Fruit fly (Drosophila melanogaster) whole organism, embryonic: ENCODE measurements around the gene CG9173.
A peak's percentile ranks its signal among the peaks of the same experiment; 100 is the strongest.

ENCODE experiments used
- Atf-2 ChIP-seq: fragments of 200-800 bp; sonication (Bioruptor generic); optimal IDR thresholded peaks from 2 replicates; lab custom pipeline; 2016; ENCODE audit warnings: missing biosample characterization, missing genetic modification characterization
- CG11456 ChIP-seq: fragments of 200-800 bp; sonication (Bioruptor generic); IDR thresholded peaks from 3 replicates; pipeline ENCODE4 v1.3.6; 2022; ENCODE audit warnings: missing biosample characterization, missing genetic modification characterization
- CG12769 ChIP-seq: fragments of 200-800 bp; sonication (Bioruptor generic); optimal IDR thresholded peaks from 2 replicates; lab custom pipeline; 2019; ENCODE audit warnings: missing biosample characterization, mild to moderate bottlenecking, missing genetic modification characterization, moderate library complexity
- CG14441 ChIP-seq: fragments of 200-800 bp; sonication (Bioruptor generic); IDR thresholded peaks from 2 replicates; pipeline ENCODE4 v1.3.6; 2022; ENCODE audit warnings: missing biosample characterization, missing genetic modification characterization
- CG14667 ChIP-seq: fragments of 200-800 bp; sonication (Bioruptor generic); IDR thresholded peaks from 2 replicates; pipeline ENCODE4 v1.3.6; 2022; ENCODE audit warnings: missing biosample characterization, missing genetic modification characterization
- CG15696 ChIP-seq: fragments of 200-800 bp; sonication (Bioruptor generic); optimal IDR thresholded peaks from 2 replicates; lab custom pipeline; 2019; ENCODE audit warnings: missing biosample characterization, mild to moderate bottlenecking, missing genetic modification characterization, moderate library complexity
- CG1647 ChIP-seq: fragments of 200-800 bp; sonication (Bioruptor generic); optimal IDR thresholded peaks from 3 replicates; lab custom pipeline; 2016; ENCODE audit warnings: missing biosample characterization, missing genetic modification characterization
- CG16813 ChIP-seq: fragments of 200-800 bp; sonication (Bioruptor generic); IDR thresholded peaks from 3 replicates; pipeline ENCODE4 v1.3.6; 2022; ENCODE audit warnings: missing biosample characterization, missing genetic modification characterization; ENCODE audit not compliant: partially characterized antibody
- CG17186 ChIP-seq: fragments of 200-800 bp; sonication (Bioruptor generic); optimal IDR thresholded peaks from 3 replicates; lab custom pipeline; 2017; ENCODE audit warnings: missing biosample characterization, missing genetic modification reagents, missing genetic modification characterization
- CG17829 ChIP-seq: fragments of 200-800 bp; optimal IDR thresholded peaks from 2 replicates; lab custom pipeline; 2019; ENCODE audit warnings: missing biosample characterization, mild to moderate bottlenecking, missing genetic modification characterization, moderate library complexity
- CG2678 ChIP-seq: fragments of 200-800 bp; sonication (Bioruptor generic); optimal IDR thresholded peaks from 3 replicates; lab custom pipeline; 2019; ENCODE audit warnings: missing biosample characterization, mild to moderate bottlenecking, missing genetic modification characterization, moderate library complexity
- CG3163 ChIP-seq: fragments of 200-800 bp; sonication (Bioruptor generic); optimal IDR thresholded peaks from 3 replicates; lab custom pipeline; 2016; ENCODE audit warnings: missing biosample characterization, missing genetic modification characterization
- CG33557 ChIP-seq: fragments of 200-800 bp; sonication (Bioruptor generic); optimal IDR thresholded peaks from 2 replicates; lab custom pipeline; 2019; ENCODE audit warnings: missing biosample characterization, mild to moderate bottlenecking, missing genetic modification characterization, moderate library complexity
- CG7271 ChIP-seq: fragments of 200-800 bp; sonication (Bioruptor generic); optimal IDR thresholded peaks from 2 replicates; lab custom pipeline; 2018; ENCODE audit warnings: missing biosample characterization, mild to moderate bottlenecking, missing genetic modification characterization, moderate library complexity
- CG7928 ChIP-seq: fragments of 200-800 bp; sonication (Bioruptor generic); optimal IDR thresholded peaks from 2 replicates; lab custom pipeline; 2017; ENCODE audit warnings: missing biosample characterization, mild to moderate bottlenecking, missing genetic modification characterization
- CG8478 ChIP-seq: fragments of >200 bp; optimal IDR thresholded peaks from 2 replicates; lab custom pipeline; 2018
- CG9609 ChIP-seq: fragments of 200-800 bp; sonication (Bioruptor generic); optimal IDR thresholded peaks from 3 replicates; lab custom pipeline; 2016; ENCODE audit warnings: missing biosample characterization, missing genetic modification characterization
- Chrac-16 ChIP-seq: fragments of 200-800 bp; sonication (Bioruptor generic); optimal IDR thresholded peaks from 3 replicates; lab custom pipeline; 2016; ENCODE audit warnings: missing biosample characterization, missing genetic modification characterization
- D19A ChIP-seq: fragments of 200-800 bp; optimal IDR thresholded peaks from 3 replicates; lab custom pipeline; 2019; ENCODE audit warnings: missing biosample characterization, mild to moderate bottlenecking, missing genetic modification characterization, moderate library complexity
- Dfd ChIP-seq, 2 experiments: fragments of >200 bp; optimal IDR thresholded peaks; 2 replicates each; lab custom pipeline; 2017; ENCODE audit warnings: missing biosample characterization in 2 of 2, missing genetic modification characterization in 2 of 2
- Dip2 ChIP-seq: fragments of 200-800 bp; sonication (Bioruptor generic); IDR thresholded peaks from 2 replicates; pipeline ENCODE4 v1.3.6; 2022; ENCODE audit warnings: missing biosample characterization, missing genetic modification characterization
- Drgx ChIP-seq: fragments of 200-800 bp; sonication (Bioruptor generic); IDR thresholded peaks from 2 replicates; pipeline ENCODE4 v1.3.6; 2022; ENCODE audit warnings: missing biosample characterization, missing genetic modification characterization
- ERR ChIP-seq: fragments of 200-800 bp; sonication (Bioruptor generic); optimal IDR thresholded peaks from 2 replicates; lab custom pipeline; 2016; ENCODE audit warnings: missing biosample characterization, missing genetic modification characterization
- GATAe ChIP-seq: fragments of 200-800 bp; sonication (Bioruptor generic); conservative IDR thresholded peaks from 2 replicates; pipeline ENCODE4 v1.3.6; 2022; ENCODE audit warnings: missing biosample characterization, missing genetic modification characterization
- Gug ChIP-seq: fragments of 200-800 bp; sonication (Bioruptor generic); IDR thresholded peaks from 4 replicates; pipeline ENCODE4 v1.3.6; 2022; ENCODE audit warnings: missing biosample characterization, missing genetic modification characterization
- Lim3 ChIP-seq: fragments of 200-800 bp; sonication (Bioruptor generic); IDR thresholded peaks from 2 replicates; pipeline ENCODE4 v1.3.6; 2022; ENCODE audit warnings: missing biosample characterization, missing genetic modification characterization
- MESR4 ChIP-seq: fragments of 200-800 bp; sonication (Bioruptor generic); optimal IDR thresholded peaks from 2 replicates; lab custom pipeline; 2018; ENCODE audit warnings: missing biosample characterization, mild to moderate bottlenecking, missing genetic modification characterization, moderate library complexity
- Max ChIP-seq: fragments of 200-800 bp; sonication (Bioruptor generic); optimal IDR thresholded peaks from 2 replicates; lab custom pipeline; 2016; ENCODE audit warnings: missing biosample characterization, mild to moderate bottlenecking, missing genetic modification characterization
- NFAT ChIP-seq: fragments of 200-800 bp; sonication (Bioruptor generic); IDR thresholded peaks from 2 replicates; pipeline ENCODE4 v1.3.6; 2022; ENCODE audit warnings: missing biosample characterization, missing genetic modification characterization
- Nf-YB ChIP-seq: fragments of 200-800 bp; sonication (Bioruptor generic); optimal IDR thresholded peaks from 3 replicates; lab custom pipeline; 2019; ENCODE audit warnings: missing biosample characterization, mild to moderate bottlenecking, missing genetic modification characterization, moderate library complexity
- Rx ChIP-seq: fragments of 200-800 bp; sonication (Bioruptor generic); IDR thresholded peaks from 2 replicates; pipeline ENCODE4 v1.3.6; 2022; ENCODE audit warnings: missing biosample characterization, missing genetic modification characterization
- Sox102F ChIP-seq: fragments of 200-800 bp; sonication (Bioruptor generic); optimal IDR thresholded peaks from 2 replicates; lab custom pipeline; 2018; ENCODE audit warnings: missing biosample characterization, mild to moderate bottlenecking, missing genetic modification characterization, moderate library complexity
- ac ChIP-seq: fragments of 200-800 bp; sonication (Bioruptor generic); optimal IDR thresholded peaks from 3 replicates; lab custom pipeline; 2017; ENCODE audit warnings: missing biosample characterization, mild to moderate bottlenecking, missing genetic modification characterization
- cato ChIP-seq: fragments of 200-800 bp; sonication (Bioruptor generic); optimal IDR thresholded peaks from 2 replicates; lab custom pipeline; 2016; ENCODE audit warnings: missing biosample characterization, missing genetic modification characterization, borderline replicate concordance
- crc ChIP-seq: fragments of 200-800 bp; sonication (Bioruptor generic); optimal IDR thresholded peaks from 2 replicates; lab custom pipeline; 2016; ENCODE audit warnings: missing biosample characterization, missing genetic modification characterization
- fru ChIP-seq: fragments of >200 bp; optimal IDR thresholded peaks from 2 replicates; lab custom pipeline; 2017
- gem ChIP-seq: fragments of 200-800 bp; sonication (Bioruptor generic); optimal IDR thresholded peaks from 2 replicates; lab custom pipeline; 2019; ENCODE audit warnings: missing biosample characterization, mild to moderate bottlenecking, missing genetic modification characterization, moderate library complexity
- grau ChIP-seq: fragments of 200-800 bp; optimal IDR thresholded peaks from 3 replicates; lab custom pipeline; 2019; ENCODE audit warnings: missing biosample characterization, mild to moderate bottlenecking, missing genetic modification characterization, moderate library complexity
- hb ChIP-seq: fragments of 200-800 bp; sonication (Bioruptor generic); IDR thresholded peaks from 3 replicates; pipeline ENCODE4 v1.3.6; 2022; ENCODE audit warnings: missing biosample characterization, missing genetic modification characterization; ENCODE audit not compliant: partially characterized antibody
- insv ChIP-seq, 2 experiments: fragments of 200-800 bp; sonication (Bioruptor generic); optimal IDR thresholded peaks; 3 replicates each; lab custom pipeline; 2016 to 2018; ENCODE audit warnings: missing biosample characterization in 2 of 2, missing genetic modification characterization in 2 of 2
- knrl ChIP-seq: fragments of 200-800 bp; sonication (Bioruptor generic); IDR thresholded peaks from 3 replicates; pipeline ENCODE4 v1.3.6; 2022; ENCODE audit warnings: missing biosample characterization, missing genetic modification characterization; ENCODE audit not compliant: partially characterized antibody
- pita ChIP-seq: fragments of 200-800 bp; sonication (Bioruptor generic); optimal IDR thresholded peaks from 2 replicates; lab custom pipeline; 2017; ENCODE audit warnings: missing biosample characterization, mild to moderate bottlenecking, missing genetic modification characterization
- pzg ChIP-seq: fragments of 200-800 bp; sonication (Bioruptor generic); optimal IDR thresholded peaks from 3 replicates; lab custom pipeline; 2018; ENCODE audit warnings: missing biosample characterization, mild to moderate bottlenecking, missing genetic modification characterization, moderate library complexity
- ranshi ChIP-seq: fragments of 200-800 bp; sonication (Bioruptor generic); IDR thresholded peaks from 2 replicates; pipeline ENCODE4 v1.3.6; 2022; ENCODE audit warnings: missing biosample characterization, missing genetic modification characterization
- row ChIP-seq: fragments of 200-800 bp; sonication (Bioruptor generic); IDR thresholded peaks from 3 replicates; pipeline ENCODE4 v1.3.6; 2022; ENCODE audit warnings: missing biosample characterization, missing genetic modification characterization
- run ChIP-seq: fragments of 200-800 bp; sonication (Bioruptor generic); optimal IDR thresholded peaks from 3 replicates; lab custom pipeline; 2018; ENCODE audit warnings: missing biosample characterization, mild to moderate bottlenecking, missing genetic modification characterization
- sc ChIP-seq, 3 experiments: fragments of >200 bp in 2 of 3; fragments of 200-800 bp in 1 of 3; sonication (Bioruptor generic) in 1 of 3; optimal IDR thresholded peaks; 2 replicates in 2 of 3; 3 replicates in 1 of 3; lab custom pipeline; 2017; ENCODE audit warnings: mild to moderate bottlenecking in 1 of 3, missing biosample characterization in 1 of 3, missing genetic modification characterization in 1 of 3, missing genetic modification reagents in 1 of 3
- slp2 ChIP-seq: fragments of 200-800 bp; sonication (Bioruptor generic); optimal IDR thresholded peaks from 2 replicates; lab custom pipeline; 2016; ENCODE audit warnings: missing biosample characterization, missing genetic modification characterization
- trem ChIP-seq: fragments of 200-800 bp; optimal IDR thresholded peaks from 3 replicates; lab custom pipeline; 2019; ENCODE audit warnings: missing biosample characterization, mild to moderate bottlenecking, missing genetic modification characterization, moderate library complexity
- tup ChIP-seq: fragments of 200-800 bp; sonication (Bioruptor generic); optimal IDR thresholded peaks from 2 replicates; lab custom pipeline; 2016; ENCODE audit warnings: missing biosample characterization, mild to moderate bottlenecking, missing genetic modification characterization, moderate library complexity
- unpg ChIP-seq: fragments of 200-800 bp; sonication (Bioruptor generic); optimal IDR thresholded peaks from 3 replicates; lab custom pipeline; 2018; ENCODE audit warnings: missing biosample characterization, mild to moderate bottlenecking, missing genetic modification characterization, moderate library complexity

Gene CG9173

dm6 chr3L:1442906-1443305 is 19.6 kb upstream of the CG9173 start (continued):
- no peak for TF ChIP-seq knrl (GFP tag; lab: Robert Waterston, UW)
- TF ChIP-seq row (GFP tag; lab: Robert Waterston, UW): peak; percentile 87
- peak; percentile 55 for TF ChIP-seq CG1647 (GFP tag; lab: Kevin White, UChicago)
- TF ChIP-seq pita (GFP tag; lab: Kevin White, UChicago): no peak
- TF ChIP-seq cato (GFP tag; lab: Kevin White, UChicago): peak; percentile 79
- TF ChIP-seq CG3163 (GFP tag; lab: Kevin White, UChicago): peak; percentile 66
- peak; percentile 87 for TF ChIP-seq CG2678 (tag; lab: Kevin White, UChicago)
- no peak for TF ChIP-seq MESR4 (GFP tag; lab: Kevin White, UChicago)
- peak; percentile 89 for TF ChIP-seq CG15696 (tag; lab: Kevin White, UChicago)
- peak; percentile 44; the same call in 1 of the 3 replicates for TF ChIP-seq CG11456 (GFP tag; lab: Robert Waterston, UW)
- no peak for TF ChIP-seq NFAT
- no peak for TF ChIP-seq Dip2 (GFP tag; lab: Robert Waterston, UW)
- no peak for TF ChIP-seq CG16813 (GFP tag; lab: Robert Waterston, UW)
- no peak for TF ChIP-seq insv (GFP tag; optimal IDR thresholded peaks at IDR 0.05; lab: Kevin White, UChicago)
- TF ChIP-seq sc (optimal IDR thresholded peaks at IDR 0.05; lab: Kevin White, UChicago): no peak
- TF ChIP-seq sc (GFP tag; optimal IDR thresholded peaks at IDR 0.05; lab: Kevin White, UChicago): peak; percentile 89
- peak; percentile 97 for TF ChIP-seq CG33557
- TF ChIP-seq Nf-YB (GFP tag; lab: Kevin White, UChicago): peak; percentile 76
- TF ChIP-seq CG12769: peak; percentile 7
- TF ChIP-seq CG8478 (lab: Kevin White, UChicago): no peak
- TF ChIP-seq tup (GFP tag; lab: Kevin White, UChicago): peak; percentile 66
- TF ChIP-seq CG9609 (GFP tag; lab: Kevin White, UChicago): peak; percentile 57
- no peak for TF ChIP-seq CG7928 (GFP tag; lab: Kevin White, UChicago)
- peak; percentile 74 for TF ChIP-seq slp2 (GFP tag; lab: Kevin White, UChicago)
- peak; percentile 73 for TF ChIP-seq Max (GFP tag; lab: Kevin White, UChicago)
- no peak for TF ChIP-seq pzg
- peak; percentile 72 for TF ChIP-seq Rx
- TF ChIP-seq Drgx (GFP tag; lab: Robert Waterston, UW): no peak; the same call in 1 of the 2 replicates
- TF ChIP-seq GATAe (GFP tag; lab: Robert Waterston, UW): no peak
- TF ChIP-seq Atf-2 (GFP tag; lab: Kevin White, UChicago): peak; percentile 79
- peak; percentile 55 for TF ChIP-seq CG14441 (GFP tag; lab: Robert Waterston, UW)
- TF ChIP-seq unpg (GFP tag; lab: Kevin White, UChicago): peak; percentile 84
- TF ChIP-seq Gug: peak; percentile 77; the same call in 2 of the 4 replicates
- no peak for TF ChIP-seq fru (lab: Kevin White, UChicago)
- TF ChIP-seq CG14667: peak; percentile 87
- peak; percentile 56 for TF ChIP-seq run (tag; lab: Kevin White, UChicago)
- TF ChIP-seq CG17186 (GFP tag; lab: Kevin White, UChicago): peak; percentile 7
- TF ChIP-seq Chrac-16 (GFP tag; lab: Kevin White, UChicago): peak; percentile 90
- peak; percentile 26 for TF ChIP-seq crc
- peak; percentile 91 for TF ChIP-seq trem (tag; lab: Kevin White, UChicago)
- TF ChIP-seq CG7271 (tag; lab: Kevin White, UChicago): peak; percentile 79
- TF ChIP-seq ac (GFP tag; lab: Kevin White, UChicago): peak; percentile 72
- peak; percentile 90 for TF ChIP-seq gem (tag; lab: Kevin White, UChicago)
- TF ChIP-seq ERR (GFP tag; lab: Kevin White, UChicago): peak; percentile 21
- peak; percentile 83 for TF ChIP-seq Sox102F (GFP tag; lab: Kevin White, UChicago)
- no peak for TF ChIP-seq hb
- peak; percentile 86 for TF ChIP-seq D19A
- TF ChIP-seq CG17829 (tag; lab: Kevin White, UChicago): peak; percentile 95
- peak; percentile 84 for TF ChIP-seq grau (tag; lab: Kevin White, UChicago)
- no peak for TF ChIP-seq Dfd (GFP tag; optimal IDR thresholded peaks at IDR 0.05; lab: Kevin White, UChicago)
- TF ChIP-seq ranshi (GFP tag; lab: Robert Waterston, UW): peak; percentile 81; the same call in 1 of the 2 replicates
- peak; percentile 14; the same call in 1 of the 2 replicates for TF ChIP-seq Lim3 (GFP tag; lab: Robert Waterston, UW)
